Worm (Caenorhabditis elegans) whole organism, L4 larva: ENCODE results near the gene fos-1.

Experiments
- F49E8.2 ChIP-seq: sonication (generic microtip); optimal IDR thresholded peaks from 2 replicates; lab custom pipeline; 2016; ENCODE audit warnings: missing compliant biosample characterization, mild to moderate bottlenecking, missing genetic modification characterization, borderline replicate concordance
- R02D3.7 ChIP-seq: fragments of 150-350 bp; sonication (generic microtip); optimal IDR thresholded peaks from 3 replicates; lab custom pipeline; 2014; ENCODE audit warnings: missing biosample characterization, missing genetic modification characterization
- T26A8.4 ChIP-seq: fragments of 200-800 bp; sonication (Bioruptor generic); IDR thresholded peaks from 2 replicates; pipeline ENCODE4 v1.3.6; 2022; ENCODE audit warnings: missing genetic modification characterization, missing compliant biosample characterization
- Y105C5A.15 ChIP-seq: fragments of 200-800 bp; sonication (Bioruptor generic); IDR thresholded peaks from 2 replicates; pipeline ENCODE4 v1.3.6; 2022; ENCODE audit warnings: missing genetic modification characterization, missing compliant biosample characterization
- Y48G9A.11 ChIP-seq: fragments of 200-800 bp; sonication (Bioruptor generic); IDR thresholded peaks from 2 replicates; pipeline ENCODE4 v1.3.6; 2022; ENCODE audit warnings: missing genetic modification reagents, missing genetic modification characterization, missing compliant biosample characterization
- ZK546.5 ChIP-seq, 2 experiments: sonication (generic microtip); optimal IDR thresholded peaks; 2 replicates each; lab custom pipeline; 2017; ENCODE audit warnings: missing biosample characterization in 2 of 2, missing genetic modification characterization in 2 of 2
- aha-1 ChIP-seq: fragments of 150-350 bp; peaks from one replicate; lab custom pipeline; 2014; ENCODE audit warnings: missing biosample characterization, missing genetic modification characterization
- ceh-32 ChIP-seq: sonication (generic microtip); optimal IDR thresholded peaks from 2 replicates; lab custom pipeline; 2016; ENCODE audit warnings: mild to moderate bottlenecking, missing genetic modification characterization, missing compliant biosample characterization; ENCODE audit not compliant: poor library complexity
- ceh-62 ChIP-seq: sonication (generic microtip); optimal IDR thresholded peaks from 2 replicates; lab custom pipeline; 2017; ENCODE audit warnings: missing biosample characterization, missing genetic modification characterization
- ceh-82 ChIP-seq: sonication (generic microtip); optimal IDR thresholded peaks from 2 replicates; lab custom pipeline; 2017; ENCODE audit warnings: missing biosample characterization, missing genetic modification characterization
- ces-1 ChIP-seq: fragments of 150-350 bp; sonication (generic microtip); optimal IDR thresholded peaks from 4 replicates; lab custom pipeline; 2014; ENCODE audit warnings: missing biosample characterization, missing genetic modification reagents, missing genetic modification characterization
- cey-2 ChIP-seq: sonication (generic microtip); optimal IDR thresholded peaks from 3 replicates; lab custom pipeline; 2017; ENCODE audit warnings: missing genetic modification characterization, mild to moderate bottlenecking, missing compliant biosample characterization, antibody characterized with exemption, borderline replicate concordance; ENCODE audit not compliant: insufficient read depth
- daf-12 ChIP-seq: fragments of 150-350 bp; optimal IDR thresholded peaks from 2 replicates; lab custom pipeline; 2014; ENCODE audit warnings: missing biosample characterization, missing genetic modification reagents, missing genetic modification characterization
- daf-16 ChIP-seq, 3 experiments: sonication (generic microtip); optimal IDR thresholded peaks; 2 replicates each; lab custom pipeline; 2016 to 2017; ENCODE audit warnings: missing genetic modification characterization in 3 of 3, missing genetic modification reagents in 3 of 3, mild to moderate bottlenecking in 2 of 3, missing compliant biosample characterization in 2 of 3, missing biosample characterization in 1 of 3, moderate library complexity in 1 of 3
- dpl-1 ChIP-seq: fragments of 150-350 bp; optimal IDR thresholded peaks from 2 replicates; lab custom pipeline; 2014; ENCODE audit warnings: missing biosample characterization, missing genetic modification reagents, missing genetic modification characterization
- egl-27 ChIP-seq: sonication (generic microtip); optimal IDR thresholded peaks from 3 replicates; lab custom pipeline; 2017; ENCODE audit warnings: missing biosample characterization, missing genetic modification reagents, missing genetic modification characterization
- egl-43 ChIP-seq: fragments of 200-800 bp; sonication (Bioruptor generic); IDR thresholded peaks from 2 replicates; pipeline ENCODE4 v1.3.6; 2022; ENCODE audit warnings: missing genetic modification reagents, missing genetic modification characterization, missing compliant biosample characterization
- hif-1 ChIP-seq, 2 experiments: sonication (generic microtip); optimal IDR thresholded peaks; 2 replicates each; lab custom pipeline; 2016 to 2017; ENCODE audit warnings: missing compliant biosample characterization in 2 of 2, missing genetic modification characterization in 2 of 2, missing genetic modification reagents in 2 of 2, missing genotype in 2 of 2, mild to moderate bottlenecking in 1 of 2
- hlh-11 ChIP-seq: fragments of 200-800 bp; sonication (Bioruptor generic); optimal IDR thresholded peaks from 2 replicates; lab custom pipeline; 2018; ENCODE audit warnings: mild to moderate bottlenecking, missing genetic modification characterization, missing compliant biosample characterization
- hlh-30 ChIP-seq: sonication (generic microtip); optimal IDR thresholded peaks from 2 replicates; lab custom pipeline; 2017; ENCODE audit warnings: antibody characterized with exemption, mild to moderate bottlenecking, missing genetic modification characterization, missing compliant biosample characterization; ENCODE audit not compliant: insufficient read depth
- jun-1 ChIP-seq: fragments of 150-350 bp; optimal IDR thresholded peaks from 2 replicates; lab custom pipeline; 2014; ENCODE audit warnings: missing biosample characterization, missing genetic modification reagents, missing genetic modification characterization
- lin-13 ChIP-seq: fragments of 150-350 bp; optimal IDR thresholded peaks from 2 replicates; lab custom pipeline; 2014; ENCODE audit warnings: missing biosample characterization, missing genetic modification reagents, missing genetic modification characterization
- lin-29 ChIP-seq: fragments of 200-800 bp; sonication (Bioruptor generic); IDR thresholded peaks from 2 replicates; pipeline ENCODE4 v1.3.6; 2022; ENCODE audit warnings: missing genetic modification reagents, missing genetic modification characterization, missing compliant biosample characterization
- mxl-2 ChIP-seq: fragments of 200-800 bp; sonication (Bioruptor generic); conservative IDR thresholded peaks from 2 replicates; pipeline ENCODE4 v1.3.6; 2022; ENCODE audit warnings: missing genetic modification reagents, missing genetic modification characterization, missing compliant biosample characterization
- mxl-3 ChIP-seq: fragments of 200-800 bp; sonication (Bioruptor generic); optimal IDR thresholded peaks from 2 replicates; lab custom pipeline; 2018; ENCODE audit warnings: mild to moderate bottlenecking, missing genetic modification characterization, missing compliant biosample characterization
- nhr-10 ChIP-seq: fragments of 150-350 bp; optimal IDR thresholded peaks from 2 replicates; lab custom pipeline; 2014; ENCODE audit warnings: missing biosample characterization, missing genetic modification characterization
- nhr-102 ChIP-seq: sonication (generic microtip); optimal IDR thresholded peaks from 2 replicates; lab custom pipeline; 2016; ENCODE audit warnings: mild to moderate bottlenecking, missing genetic modification characterization, moderate library complexity, missing compliant biosample characterization
- nhr-11 ChIP-seq: fragments of 150-350 bp; optimal IDR thresholded peaks from 2 replicates; lab custom pipeline; 2014; ENCODE audit warnings: missing biosample characterization, missing genetic modification characterization
- nhr-111 ChIP-seq: fragments of 200-800 bp; sonication (Bioruptor generic); optimal IDR thresholded peaks from 2 replicates; lab custom pipeline; 2018; ENCODE audit warnings: mild to moderate bottlenecking, missing genetic modification characterization, missing compliant biosample characterization
- nhr-237 ChIP-seq: sonication (generic microtip); optimal IDR thresholded peaks from 2 replicates; lab custom pipeline; 2017; ENCODE audit warnings: missing biosample characterization, missing genetic modification characterization
- nhr-41 ChIP-seq: fragments of 200-800 bp; sonication (Bioruptor generic); IDR thresholded peaks from 2 replicates; pipeline ENCODE4 v1.3.6; 2022; ENCODE audit warnings: missing genetic modification reagents, missing genetic modification characterization, missing compliant biosample characterization
- nhr-42 ChIP-seq: fragments of 200-800 bp; sonication (Bioruptor generic); IDR thresholded peaks from 2 replicates; pipeline ENCODE4 v1.3.6; 2022; ENCODE audit warnings: missing genetic modification characterization, missing compliant biosample characterization
- nhr-48 ChIP-seq: sonication (generic microtip); optimal IDR thresholded peaks from 2 replicates; lab custom pipeline; 2016; ENCODE audit warnings: mild to moderate bottlenecking, missing genetic modification characterization, missing compliant biosample characterization
- nhr-76 ChIP-seq: fragments of 150-350 bp; optimal IDR thresholded peaks from 2 replicates; lab custom pipeline; 2014; ENCODE audit warnings: missing biosample characterization, missing genetic modification characterization
- php-3 ChIP-seq: fragments of 200-800 bp; sonication (Bioruptor generic); IDR thresholded peaks from 2 replicates; pipeline ENCODE4 v1.3.6; 2022; ENCODE audit warnings: missing genetic modification reagents, missing genetic modification characterization, missing compliant biosample characterization
- rbr-2 ChIP-seq: sonication (generic microtip); optimal IDR thresholded peaks from 2 replicates; lab custom pipeline; 2016; ENCODE audit warnings: missing genotype, missing genetic modification characterization, missing compliant biosample characterization
- set-16 ChIP-seq: fragments of 200-800 bp; sonication (Bioruptor generic); IDR thresholded peaks from 2 replicates; pipeline ENCODE4 v1.3.6; 2022; ENCODE audit warnings: missing genetic modification reagents, missing genetic modification characterization, missing compliant biosample characterization
- skn-1 ChIP-seq: fragments of 150-350 bp; optimal IDR thresholded peaks from 2 replicates; lab custom pipeline; 2014; ENCODE audit warnings: missing biosample characterization, missing genetic modification characterization
- snpc-4 ChIP-seq: fragments of 150-350 bp; optimal IDR thresholded peaks from 2 replicates; lab custom pipeline; 2014; ENCODE audit warnings: missing biosample characterization, missing genetic modification characterization
- tra-1 ChIP-seq: fragments of 200-800 bp; sonication (Bioruptor generic); IDR thresholded peaks from 2 replicates; pipeline ENCODE4 v1.3.6; 2022; ENCODE audit warnings: missing genetic modification reagents, missing genetic modification characterization, missing compliant biosample characterization
- unc-39 ChIP-seq: sonication (generic microtip); optimal IDR thresholded peaks from 2 replicates; lab custom pipeline; 2017; ENCODE audit warnings: missing biosample characterization, missing genetic modification characterization
- unc-62 ChIP-seq, 3 experiments: fragments of 150-350 bp in 1 of 3; sonication (generic microtip); optimal IDR thresholded peaks in 2 of 3; peaks in 1 of 3; 1 replicate in 1 of 3; 2 replicates in 2 of 3; lab custom pipeline; 2014 to 2017; ENCODE audit warnings: missing biosample characterization in 3 of 3, missing genetic modification characterization in 3 of 3, missing genetic modification reagents in 3 of 3, missing genotype in 1 of 3
- zag-1 ChIP-seq: fragments of 150-350 bp; optimal IDR thresholded peaks from 2 replicates; lab custom pipeline; 2014; ENCODE audit warnings: missing biosample characterization, missing genetic modification characterization
- zfp-2 ChIP-seq: sonication (generic microtip); optimal IDR thresholded peaks from 2 replicates; lab custom pipeline; 2016; ENCODE audit warnings: mild to moderate bottlenecking, missing genetic modification characterization, missing compliant biosample characterization
- ztf-11 ChIP-seq: fragments of 150-350 bp; optimal IDR thresholded peaks from 2 replicates; lab custom pipeline; 2014; ENCODE audit warnings: missing biosample characterization, missing genetic modification characterization

fos-1 gene

DNA sequence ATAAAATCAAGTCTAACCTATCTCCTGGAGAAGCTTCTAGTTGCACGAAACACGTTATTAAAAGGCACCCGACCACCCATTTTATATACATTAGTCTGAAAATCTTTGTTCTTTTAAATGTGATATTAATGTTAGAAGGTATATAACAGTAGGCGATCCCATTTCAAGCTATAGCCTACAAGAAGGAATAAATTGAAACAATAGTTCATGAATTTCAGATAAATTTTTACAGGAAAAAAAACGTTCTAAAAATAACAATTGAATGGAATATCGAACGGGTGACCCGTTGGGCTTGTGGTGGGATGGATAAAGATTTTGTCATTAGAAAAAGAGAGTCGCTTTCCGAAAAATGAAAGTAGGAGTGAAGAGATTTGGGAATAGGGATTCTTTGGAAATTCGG lies 44.4 kb downstream of the fos-1 start, which contains the start of gene pgap-3:
pgap-3 (minus strand) TSS at position 101 of the 400 bp plus-strand sequence.
- TF ChIP-seq daf-16 (GFP tag; optimal IDR thresholded peaks at IDR 0.05; lab: Kevin White, UChicago) (no peak), daf-16 (tag; optimal IDR thresholded peaks at IDR 0.05; lab: Kevin White, UChicago) (peak; percentile 3), set-16 (GFP tag; lab: Robert Waterston, UW) (no peak), hlh-30 (tag; lab: Kevin White, UChicago) (no peak)

DNA sequence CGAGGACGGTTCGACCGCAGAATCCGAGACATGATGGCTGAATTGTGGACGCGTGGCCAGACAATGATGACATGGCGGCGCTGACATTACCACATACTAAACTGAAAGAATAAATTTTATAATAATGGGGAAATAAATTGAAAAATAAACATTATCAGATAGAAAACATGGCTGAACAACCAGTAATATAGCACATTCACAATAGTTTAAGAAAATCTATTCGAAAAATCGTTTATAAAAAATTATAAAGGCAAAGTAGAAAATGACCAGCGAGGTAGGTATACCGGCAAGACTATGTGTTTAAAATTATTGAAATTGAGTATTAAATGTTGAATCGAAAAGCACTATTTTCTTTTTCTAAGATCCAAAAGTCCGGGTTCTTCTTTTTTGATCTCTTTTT lies 47.8 kb downstream of the fos-1 start, which contains the start of gene jamp-1:
jamp-1 (minus strand) TSS at position 101 of the 400 bp plus-strand sequence.
- no peak for TF ChIP-seq set-16 (GFP tag; lab: Robert Waterston, UW)
- TF ChIP-seq jun-1 (tag; lab: Kevin White, UChicago) = no peak
- no peak for TF ChIP-seq daf-16 (GFP tag; optimal IDR thresholded peaks at IDR 0.05; lab: Kevin White, UChicago)
- TF ChIP-seq daf-16 (tag; optimal IDR thresholded peaks at IDR 0.05; lab: Kevin White, UChicago) = peak; percentile 12
- TF ChIP-seq R02D3.7 (tag; lab: Kevin White, UChicago) = no peak
- TF ChIP-seq, all 104 proteins: peak for 1

DNA sequence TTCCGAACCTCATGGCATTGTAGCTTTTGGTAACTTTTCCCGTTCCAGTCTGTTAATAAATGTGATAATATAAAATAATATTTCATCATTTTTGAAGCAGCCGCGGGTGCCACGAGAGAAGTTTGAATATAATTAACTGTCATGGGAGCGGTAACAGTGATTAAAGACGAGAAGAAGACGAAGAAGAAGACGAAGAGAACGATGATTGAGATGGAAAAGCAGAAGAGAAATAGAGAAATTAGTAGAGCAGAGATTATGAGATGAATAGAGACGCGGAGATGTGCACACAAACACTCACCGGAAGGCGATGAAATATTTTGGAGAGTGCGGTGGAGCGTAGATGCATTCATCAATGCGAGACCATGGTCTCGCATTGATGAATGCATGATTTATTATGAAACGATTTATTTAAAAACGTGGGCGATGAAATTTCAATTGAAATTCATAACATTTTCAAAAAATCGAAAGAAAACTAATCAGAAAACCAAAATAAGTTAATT lies 49.8 kb downstream of the fos-1 start, which contains the start of gene seip-1:
seip-1 (minus strand) TSS at position 51 of the 500 bp plus-strand sequence.
- TF ChIP-seq Y48G9A.11 (GFP tag; lab: Robert Waterston, UW) (no peak), ZK546.5 (tag; optimal IDR thresholded peaks at IDR 0.05; lab: Kevin White, UChicago) (no peak), skn-1 (no peak), unc-39 (tag; lab: Kevin White, UChicago) (no peak), snpc-4 (tag; lab: Kevin White, UChicago) (no peak), ces-1 (GFP tag; lab: Kevin White, UChicago) (no peak), ceh-32 (tag; lab: Kevin White, UChicago) (no peak), nhr-102 (tag; lab: Kevin White, UChicago) (peak; percentile 44), mxl-3 (GFP tag; lab: Kevin White, UChicago) (no peak), nhr-76 (no peak), rbr-2 (tag; lab: Kevin White, UChicago) (peak; percentile 85), T26A8.4 (GFP tag; lab: Robert Waterston, UW) (peak; percentile 28; the same call in 1 of the 2 replicates), nhr-41 (GFP tag; lab: Robert Waterston, UW) (no peak), ceh-62 (tag; lab: Kevin White, UChicago) (no peak), dpl-1 (peak; percentile 78), egl-27 (no peak), hif-1 (tag; optimal IDR thresholded peaks at IDR 0.05; lab: Kevin White, UChicago) (peak in 1 of 2 experiments; percentile 66), mxl-2 (no peak), daf-16 (GFP tag; optimal IDR thresholded peaks at IDR 0.05; lab: Kevin White, UChicago) (no peak), daf-16 (tag; optimal IDR thresholded peaks at IDR 0.05; lab: Kevin White, UChicago) (no peak), nhr-10 (tag; lab: Kevin White, UChicago) (peak; percentile 11), egl-43 (GFP tag; lab: Robert Waterston, UW) (no peak), ceh-82 (no peak), php-3 (no peak), daf-12 (tag; lab: Kevin White, UChicago) (no peak), ztf-11 (tag; lab: Kevin White, UChicago) (no peak), nhr-237 (tag; lab: Kevin White, UChicago) (no peak), hlh-11 (tag; lab: Kevin White, UChicago) (peak; percentile 81), tra-1 (peak; percentile 60; the same call in 1 of the 2 replicates), nhr-111 (GFP tag; lab: Kevin White, UChicago) (no peak), hlh-30 (tag; lab: Kevin White, UChicago) (peak; percentile 82), lin-13 (peak; percentile 76), cey-2 (tag; lab: Kevin White, UChicago) (no peak), nhr-48 (tag; lab: Kevin White, UChicago) (peak; percentile 52), zag-1 (tag; lab: Kevin White, UChicago) (no peak), F49E8.2 (tag; lab: Kevin White, UChicago) (no peak), zfp-2 (no peak), Y105C5A.15 (no peak), aha-1 (peak; percentile 29), unc-62 (GFP tag; optimal IDR thresholded peaks at IDR 0.05 in 1 of 2; lab: Kevin White, UChicago) (peak in 1 of 2 experiments; percentile 98), unc-62 (tag; optimal IDR thresholded peaks at IDR 0.05; lab: Kevin White, UChicago) (no peak), nhr-42 (no peak), lin-29 (no peak), nhr-11 (tag; lab: Kevin White, UChicago) (peak; percentile 80)
